Fruit fly (Drosophila melanogaster): ENCODE measurements around the gene Smyd3.

- TF ChIP-seq pan (optimal IDR thresholded peaks at IDR 0.05) (no peak), psq (optimal IDR thresholded peaks at IDR 0.05) (no peak), EcR (GFP tag; optimal IDR thresholded peaks at IDR 0.05) (no peak), Dll (optimal IDR thresholded peaks at IDR 0.05) (no peak)
These were observed 30.0 kb upstream of the Smyd3 start for dm6 chrX:2638646-2639045.

All from whole organism.